Fruit fly (Drosophila melanogaster): ENCODE measurements around the gene polo.

The polo gene

dm6 chr3L:20353149-20353548 lies 43.7 kb downstream of the polo start, which contains the start of gene CG5618:
Gene CG5618 (plus strand): TSS chr3L:20353449.
- no peak for TF ChIP-seq CG3032 (tag; optimal IDR thresholded peaks at IDR 0.05)
- TF ChIP-seq CG11294 (GFP tag; IDR thresholded peaks at IDR 0.05): no peak
- TF ChIP-seq Smox (GFP tag; optimal IDR thresholded peaks at IDR 0.05): no peak
- no peak for TF ChIP-seq CG6163 (GFP tag; IDR thresholded peaks at IDR 0.05)
- TF ChIP-seq acj6 (GFP tag; optimal IDR thresholded peaks at IDR 0.05): no peak
- no peak for TF ChIP-seq CG6792 (GFP tag; optimal IDR thresholded peaks at IDR 0.05)
- no peak for TF ChIP-seq CG15336 (GFP tag; IDR thresholded peaks at IDR 0.05)

dm6 chr3L:20353726-20354332 lies 44.4 kb downstream of the polo start:
- TF ChIP-seq CG8319 (GFP tag; optimal IDR thresholded peaks at IDR 0.05) (no peak), fd59A (GFP tag; optimal IDR thresholded peaks at IDR 0.05) (no peak), CG7368 (GFP tag; optimal IDR thresholded peaks at IDR 0.05) (no peak), acj6 (GFP tag; optimal IDR thresholded peaks at IDR 0.05) (no peak), lz (GFP tag; optimal IDR thresholded peaks at IDR 0.05) (no peak), Ets21C (GFP tag; optimal IDR thresholded peaks at IDR 0.05) (no peak), CG9139 (GFP tag; optimal IDR thresholded peaks at IDR 0.05) (no peak), CG6808 (GFP tag; optimal IDR thresholded peaks at IDR 0.05) (no peak), CG11902 (GFP tag; optimal IDR thresholded peaks at IDR 0.05) (no peak), eg (GFP tag; IDR thresholded peaks at IDR 0.05) (no peak), salr (GFP tag; optimal IDR thresholded peaks at IDR 0.05) (no peak), CG34406 (GFP tag; optimal IDR thresholded peaks at IDR 0.05) (no peak), CG11762 (GFP tag; optimal IDR thresholded peaks at IDR 0.05; ENCODE audit: insufficient read depth) (peak; percentile 6), net (GFP tag; optimal IDR thresholded peaks at IDR 0.05) (no peak), CG15336 (GFP tag; IDR thresholded peaks at IDR 0.05) (peak; percentile 48), CG16779 (tag; optimal IDR thresholded peaks at IDR 0.05) (no peak), Met (GFP tag; optimal IDR thresholded peaks at IDR 0.05) (no peak), topi (GFP tag; optimal IDR thresholded peaks at IDR 0.05) (no peak), Sox102F (GFP tag; optimal IDR thresholded peaks at IDR 0.05) (no peak), Ets96B (tag; optimal IDR thresholded peaks at IDR 0.05) (no peak), CG32006 (GFP tag; optimal IDR thresholded peaks at IDR 0.05) (no peak), Hr4 (GFP tag; optimal IDR thresholded peaks at IDR 0.05) (no peak), Eip78C (GFP tag) (no peak), CG6854 (GFP tag; optimal IDR thresholded peaks at IDR 0.05) (no peak), CG6276 (GFP tag; optimal IDR thresholded peaks at IDR 0.05) (no peak), Sox14 (GFP tag; optimal IDR thresholded peaks at IDR 0.05) (no peak), CG1621 (tag; optimal IDR thresholded peaks at IDR 0.05) (no peak), pdm3 (GFP tag; optimal IDR thresholded peaks at IDR 0.05) (no peak), fd85E (GFP tag; optimal IDR thresholded peaks at IDR 0.05) (no peak), vri (GFP tag; optimal IDR thresholded peaks at IDR 0.05) (peak; percentile 46), CG31627 (GFP tag; optimal IDR thresholded peaks at IDR 0.05) (peak; percentile 8), svp (GFP tag) (peak; percentile 85), Eip93F (GFP tag; optimal IDR thresholded peaks at IDR 0.05) (peak; percentile 19), esn (GFP tag; optimal IDR thresholded peaks at IDR 0.05) (peak; percentile 30), Sox15 (GFP tag; optimal IDR thresholded peaks at IDR 0.05) (no peak)

dm6 chr3L:20354363-20354762 lies 44.9 kb downstream of the polo start:
- TF ChIP-seq Eip75B (GFP tag; optimal IDR thresholded peaks at IDR 0.05) (no peak), vri (GFP tag; optimal IDR thresholded peaks at IDR 0.05) (no peak), CG31627 (GFP tag; optimal IDR thresholded peaks at IDR 0.05) (no peak), CG6854 (GFP tag; optimal IDR thresholded peaks at IDR 0.05) (no peak), dsx (GFP tag; optimal IDR thresholded peaks at IDR 0.05; ENCODE audit: poor library complexity, severe bottlenecking) (no peak), svp (GFP tag) (no peak)
